Worm (Caenorhabditis elegans) whole organism, L4 larva: ENCODE results near the gene eas-1.

Experiments
- F10B5.3 ChIP-seq: sonication (generic microtip); optimal IDR thresholded peaks from 2 replicates; lab custom pipeline; 2016; ENCODE audit warnings: mild to moderate bottlenecking, missing genetic modification characterization, missing compliant biosample characterization
- F37D6.2 ChIP-seq: sonication (generic microtip); optimal IDR thresholded peaks from 2 replicates; lab custom pipeline; 2016; ENCODE audit warnings: mild to moderate bottlenecking, missing genetic modification characterization, missing compliant biosample characterization
- F49E8.2 ChIP-seq: sonication (generic microtip); optimal IDR thresholded peaks from 2 replicates; lab custom pipeline; 2016; ENCODE audit warnings: missing compliant biosample characterization, mild to moderate bottlenecking, missing genetic modification characterization, borderline replicate concordance
- Y5F2A.4 ChIP-seq: fragments of 200-800 bp; sonication (Bioruptor generic); optimal IDR thresholded peaks from 2 replicates; lab custom pipeline; 2018; ENCODE audit warnings: mild to moderate bottlenecking, missing genetic modification characterization, missing compliant biosample characterization
- aha-1 ChIP-seq: fragments of 150-350 bp; peaks from one replicate; lab custom pipeline; 2014; ENCODE audit warnings: missing biosample characterization, missing genetic modification characterization
- arid-1 ChIP-seq: fragments of 200-800 bp; sonication (Bioruptor generic); conservative IDR thresholded peaks from 2 replicates; pipeline ENCODE4 v1.3.6; 2022; ENCODE audit warnings: missing genetic modification reagents, missing genetic modification characterization, missing compliant biosample characterization
- attf-4 ChIP-seq: sonication (generic microtip); optimal IDR thresholded peaks from 3 replicates; lab custom pipeline; 2017; ENCODE audit warnings: missing biosample characterization, missing genetic modification characterization
- ceh-62 ChIP-seq: sonication (generic microtip); optimal IDR thresholded peaks from 2 replicates; lab custom pipeline; 2017; ENCODE audit warnings: missing biosample characterization, missing genetic modification characterization
- ceh-82 ChIP-seq: sonication (generic microtip); optimal IDR thresholded peaks from 2 replicates; lab custom pipeline; 2017; ENCODE audit warnings: missing biosample characterization, missing genetic modification characterization
- ces-1 ChIP-seq: fragments of 150-350 bp; sonication (generic microtip); optimal IDR thresholded peaks from 4 replicates; lab custom pipeline; 2014; ENCODE audit warnings: missing biosample characterization, missing genetic modification reagents, missing genetic modification characterization
- daf-12 ChIP-seq: fragments of 150-350 bp; optimal IDR thresholded peaks from 2 replicates; lab custom pipeline; 2014; ENCODE audit warnings: missing biosample characterization, missing genetic modification reagents, missing genetic modification characterization
- daf-8 ChIP-seq: fragments of 200-800 bp; sonication (Bioruptor generic); IDR thresholded peaks from 2 replicates; pipeline ENCODE4 v1.3.6; 2022; ENCODE audit warnings: missing genetic modification characterization, missing compliant biosample characterization
- dmd-6 ChIP-seq: fragments of 200-800 bp; sonication (Bioruptor generic); IDR thresholded peaks from 2 replicates; pipeline ENCODE4 v1.3.6; 2022; ENCODE audit warnings: missing genetic modification reagents, missing genetic modification characterization, missing compliant biosample characterization
- dpl-1 ChIP-seq: fragments of 150-350 bp; optimal IDR thresholded peaks from 2 replicates; lab custom pipeline; 2014; ENCODE audit warnings: missing biosample characterization, missing genetic modification reagents, missing genetic modification characterization
- dve-1 ChIP-seq: sonication (generic microtip); optimal IDR thresholded peaks from 2 replicates; lab custom pipeline; 2017; ENCODE audit warnings: antibody characterized with exemption, mild to moderate bottlenecking, missing genetic modification characterization, missing compliant biosample characterization; ENCODE audit not compliant: insufficient read depth
- hlh-11 ChIP-seq: fragments of 200-800 bp; sonication (Bioruptor generic); optimal IDR thresholded peaks from 2 replicates; lab custom pipeline; 2018; ENCODE audit warnings: mild to moderate bottlenecking, missing genetic modification characterization, missing compliant biosample characterization
- hmg-1.1 ChIP-seq: fragments of 200-800 bp; sonication (Bioruptor generic); IDR thresholded peaks from 2 replicates; pipeline ENCODE4 v1.3.6; 2022; ENCODE audit warnings: missing genetic modification reagents, missing genetic modification characterization, missing compliant biosample characterization
- jun-1 ChIP-seq: fragments of 150-350 bp; optimal IDR thresholded peaks from 2 replicates; lab custom pipeline; 2014; ENCODE audit warnings: missing biosample characterization, missing genetic modification reagents, missing genetic modification characterization
- lin-1 ChIP-seq: fragments of 200-800 bp; sonication (Bioruptor generic); IDR thresholded peaks from 2 replicates; pipeline ENCODE4 v1.3.6; 2022; ENCODE audit warnings: missing genetic modification reagents, missing genetic modification characterization, missing compliant biosample characterization
- lin-15B ChIP-seq: fragments of 150-350 bp; sonication (generic microtip); optimal IDR thresholded peaks from 3 replicates; lab custom pipeline; 2014; ENCODE audit warnings: missing biosample characterization, missing genetic modification characterization
- lin-38 ChIP-seq: fragments of 200-800 bp; sonication (Bioruptor generic); IDR thresholded peaks from 2 replicates; pipeline ENCODE4 v1.3.6; 2022; ENCODE audit warnings: missing genetic modification reagents, missing genetic modification characterization, missing compliant biosample characterization
- lir-3 ChIP-seq: sonication (generic microtip); optimal IDR thresholded peaks from 2 replicates; lab custom pipeline; 2016; ENCODE audit warnings: mild to moderate bottlenecking, missing genetic modification characterization, missing compliant biosample characterization
- lsy-2 ChIP-seq, 2 experiments: fragments of 150-350 bp in 1 of 2; sonication (generic microtip) in 1 of 2; optimal IDR thresholded peaks; 2 replicates each; lab custom pipeline; 2014 to 2017; ENCODE audit warnings: missing biosample characterization in 2 of 2, missing genetic modification characterization in 2 of 2
- madf-5 ChIP-seq, 2 experiments: fragments of 200-800 bp; sonication (Bioruptor generic); IDR thresholded peaks; 2 replicates each; pipeline ENCODE4 v1.3.6; 2022; ENCODE audit warnings: missing compliant biosample characterization in 2 of 2, missing genetic modification characterization in 2 of 2
- madf-9 ChIP-seq: fragments of 200-800 bp; sonication (Bioruptor generic); conservative IDR thresholded peaks from 2 replicates; pipeline ENCODE4 v1.3.6; 2022; ENCODE audit warnings: missing genetic modification reagents, missing genetic modification characterization, missing compliant biosample characterization
- mdt-29 ChIP-seq: fragments of 200-800 bp; sonication (Bioruptor generic); IDR thresholded peaks from 2 replicates; pipeline ENCODE4 v1.3.6; 2022; ENCODE audit warnings: missing genetic modification reagents, missing genetic modification characterization, missing compliant biosample characterization
- mes-2 ChIP-seq: sonication (generic microtip); optimal IDR thresholded peaks from 2 replicates; lab custom pipeline; 2016; ENCODE audit warnings: missing genotype, mild to moderate bottlenecking, missing genetic modification characterization, missing compliant biosample characterization; ENCODE audit not compliant: poor library complexity, severe bottlenecking
- mxl-2 ChIP-seq: fragments of 200-800 bp; sonication (Bioruptor generic); conservative IDR thresholded peaks from 2 replicates; pipeline ENCODE4 v1.3.6; 2022; ENCODE audit warnings: missing genetic modification reagents, missing genetic modification characterization, missing compliant biosample characterization
- nhr-10 ChIP-seq: fragments of 150-350 bp; optimal IDR thresholded peaks from 2 replicates; lab custom pipeline; 2014; ENCODE audit warnings: missing biosample characterization, missing genetic modification characterization
- nhr-102 ChIP-seq: sonication (generic microtip); optimal IDR thresholded peaks from 2 replicates; lab custom pipeline; 2016; ENCODE audit warnings: mild to moderate bottlenecking, missing genetic modification characterization, moderate library complexity, missing compliant biosample characterization
- nhr-237 ChIP-seq: sonication (generic microtip); optimal IDR thresholded peaks from 2 replicates; lab custom pipeline; 2017; ENCODE audit warnings: missing biosample characterization, missing genetic modification characterization
- nhr-25 ChIP-seq: sonication (generic microtip); optimal IDR thresholded peaks from 2 replicates; lab custom pipeline; 2017; ENCODE audit warnings: missing genetic modification characterization, mild to moderate bottlenecking, missing compliant biosample characterization, antibody characterized with exemption, moderate library complexity, borderline replicate concordance; ENCODE audit not compliant: insufficient read depth
- nhr-28 ChIP-seq: fragments of 150-350 bp; optimal IDR thresholded peaks from 2 replicates; lab custom pipeline; 2014; ENCODE audit warnings: missing biosample characterization, missing genetic modification characterization
- nhr-48 ChIP-seq: sonication (generic microtip); optimal IDR thresholded peaks from 2 replicates; lab custom pipeline; 2016; ENCODE audit warnings: mild to moderate bottlenecking, missing genetic modification characterization, missing compliant biosample characterization
- nhr-6 ChIP-seq: fragments of 150-350 bp; optimal IDR thresholded peaks from 2 replicates; lab custom pipeline; 2014; ENCODE audit warnings: missing biosample characterization, missing genetic modification characterization
- nhr-76 ChIP-seq: fragments of 150-350 bp; optimal IDR thresholded peaks from 2 replicates; lab custom pipeline; 2014; ENCODE audit warnings: missing biosample characterization, missing genetic modification characterization
- pha-4 ChIP-seq, 2 experiments: fragments of 150-350 bp in 1 of 2; fragments of 200-800 bp in 1 of 2; sonication (Bioruptor generic) in 1 of 2; IDR thresholded peaks in 1 of 2; optimal IDR thresholded peaks in 1 of 2; 2 replicates each; pipeline versions ENCODE4 v1.3.6 to Lab custom; 2014 to 2022; ENCODE audit warnings: missing genetic modification characterization in 2 of 2, missing genetic modification reagents in 2 of 2, missing biosample characterization in 1 of 2, missing compliant biosample characterization in 1 of 2
- php-3 ChIP-seq: fragments of 200-800 bp; sonication (Bioruptor generic); IDR thresholded peaks from 2 replicates; pipeline ENCODE4 v1.3.6; 2022; ENCODE audit warnings: missing genetic modification reagents, missing genetic modification characterization, missing compliant biosample characterization
- sdz-12 ChIP-seq: fragments of 200-800 bp; sonication (Bioruptor generic); optimal IDR thresholded peaks from 2 replicates; lab custom pipeline; 2018; ENCODE audit warnings: mild to moderate bottlenecking, missing genetic modification characterization, missing compliant biosample characterization
- set-16 ChIP-seq: fragments of 200-800 bp; sonication (Bioruptor generic); IDR thresholded peaks from 2 replicates; pipeline ENCODE4 v1.3.6; 2022; ENCODE audit warnings: missing genetic modification reagents, missing genetic modification characterization, missing compliant biosample characterization
- snpc-4 ChIP-seq: fragments of 150-350 bp; optimal IDR thresholded peaks from 2 replicates; lab custom pipeline; 2014; ENCODE audit warnings: missing biosample characterization, missing genetic modification characterization
- spr-1 ChIP-seq: sonication (generic microtip); optimal IDR thresholded peaks from 2 replicates; lab custom pipeline; 2016; ENCODE audit warnings: mild to moderate bottlenecking, missing genetic modification characterization, missing compliant biosample characterization
- unc-130 ChIP-seq: sonication (generic microtip); optimal IDR thresholded peaks from 2 replicates; lab custom pipeline; 2016; ENCODE audit warnings: missing genetic modification reagents, missing genetic modification characterization, missing compliant biosample characterization
- zfp-2 ChIP-seq: sonication (generic microtip); optimal IDR thresholded peaks from 2 replicates; lab custom pipeline; 2016; ENCODE audit warnings: mild to moderate bottlenecking, missing genetic modification characterization, missing compliant biosample characterization
- zfp-3 ChIP-seq: fragments of 200-800 bp; sonication (Bioruptor generic); conservative IDR thresholded peaks from 2 replicates; pipeline ENCODE4 v1.3.6; 2022; ENCODE audit warnings: missing genetic modification reagents, missing genetic modification characterization, missing compliant biosample characterization
- zip-11 ChIP-seq: fragments of 200-800 bp; sonication (Bioruptor generic); IDR thresholded peaks from 2 replicates; pipeline ENCODE4 v1.3.6; 2022; ENCODE audit warnings: missing genetic modification characterization, missing compliant biosample characterization

The eas-1 gene

DNA sequence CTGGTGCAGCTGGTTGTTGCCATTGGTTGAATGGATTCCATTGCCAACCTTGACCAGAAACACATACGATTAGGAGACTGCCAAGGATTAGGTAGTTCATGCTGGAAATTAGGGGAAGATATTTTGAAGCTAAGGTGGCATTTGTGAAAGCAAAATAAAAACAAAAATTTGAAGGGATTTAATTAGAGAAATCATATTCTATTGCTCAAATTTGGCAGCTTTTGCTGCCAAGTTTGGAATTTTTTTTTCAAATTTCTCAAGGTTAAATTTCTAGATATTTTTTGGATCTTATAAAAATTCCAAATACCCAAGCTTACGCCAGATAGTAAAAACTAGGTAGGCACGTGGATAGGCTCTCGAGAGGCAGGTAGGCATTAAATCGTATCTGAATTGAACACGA, 31.1 kb downstream of the eas-1 start, which contains the start of gene F26G1.5:
F26G1.5 (minus strand) TSS at position 101 of the 400 bp plus-strand sequence.
- TF ChIP-seq zip-11 (GFP tag; lab: Robert Waterston, UW) (no peak), lin-38 (no peak), nhr-237 (tag; lab: Kevin White, UChicago) (no peak), jun-1 (tag; lab: Kevin White, UChicago) (no peak), mdt-29 (GFP tag; lab: Robert Waterston, UW) (no peak), ceh-62 (tag; lab: Kevin White, UChicago) (no peak), set-16 (GFP tag; lab: Robert Waterston, UW) (no peak), F10B5.3 (tag; lab: Kevin White, UChicago) (no peak), Y5F2A.4 (no peak), php-3 (GFP tag; lab: Robert Waterston, UW) (no peak), madf-9 (GFP tag; lab: Robert Waterston, UW) (no peak), nhr-6 (no peak), daf-12 (tag; lab: Kevin White, UChicago) (no peak), zfp-3 (GFP tag; lab: Robert Waterston, UW) (no peak), lir-3 (tag; lab: Kevin White, UChicago) (no peak), attf-4 (tag; lab: Kevin White, UChicago) (no peak), nhr-76 (tag; lab: Kevin White, UChicago) (no peak), hmg-1.1 (GFP tag; lab: Robert Waterston, UW) (no peak), nhr-10 (no peak), mes-2 (tag; lab: Kevin White, UChicago) (no peak)

DNA sequence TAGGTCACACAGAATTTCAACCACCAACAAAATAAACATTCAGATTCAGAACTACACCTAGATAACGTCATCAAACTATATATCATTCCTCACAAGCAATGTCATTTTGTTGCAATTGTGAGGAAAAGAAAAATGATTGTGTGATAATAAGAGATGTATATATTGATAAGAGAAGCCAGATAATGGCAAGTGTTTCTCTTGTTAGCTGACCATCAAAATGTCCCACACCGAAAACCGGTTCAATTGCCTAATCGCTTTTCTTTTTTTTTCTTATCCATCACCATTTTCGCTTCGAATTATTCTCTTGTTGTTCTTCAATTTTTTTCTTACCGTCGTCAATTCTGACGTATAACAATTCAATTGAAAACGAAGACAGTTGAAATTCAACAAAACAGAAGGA, 32.2 kb downstream of the eas-1 start:
- TF ChIP-seq nhr-102 (tag; lab: Kevin White, UChicago) (no peak), php-3 (GFP tag; lab: Robert Waterston, UW) (no peak), madf-5 (GFP tag; IDR thresholded peaks at IDR 0.05; lab: Robert Waterston, UW) (no peak), dmd-6 (GFP tag; lab: Robert Waterston, UW) (no peak), nhr-6 (no peak), pha-4 (GFP tag; IDR thresholded peaks at IDR 0.05; lab: Robert Waterston, UW) (no peak), pha-4 (tag; optimal IDR thresholded peaks at IDR 0.05; lab: Kevin White, UChicago) (no peak), nhr-25 (tag; lab: Kevin White, UChicago) (peak; percentile 26), nhr-28 (tag; lab: Kevin White, UChicago) (peak; percentile 32), hmg-1.1 (GFP tag; lab: Robert Waterston, UW) (no peak), zfp-2 (tag; lab: Kevin White, UChicago) (no peak), mxl-2 (no peak), lin-15B (tag; lab: Kevin White, UChicago) (no peak), jun-1 (tag; lab: Kevin White, UChicago) (no peak), nhr-48 (tag; lab: Kevin White, UChicago) (peak; percentile 23), spr-1 (tag; lab: Kevin White, UChicago) (no peak), F37D6.2 (tag; lab: Kevin White, UChicago) (no peak), sdz-12 (GFP tag; lab: Kevin White, UChicago) (no peak), unc-130 (no peak), ces-1 (GFP tag; lab: Kevin White, UChicago) (no peak), arid-1 (GFP tag; lab: Robert Waterston, UW) (no peak), hlh-11 (tag; lab: Kevin White, UChicago) (peak; percentile 33), ceh-82 (tag; lab: Kevin White, UChicago) (no peak), snpc-4 (tag; lab: Kevin White, UChicago) (no peak), aha-1 (tag; lab: Kevin White, UChicago) (peak; percentile 47), F49E8.2 (tag; lab: Kevin White, UChicago) (no peak), dve-1 (peak; percentile 35), lin-1 (GFP tag; lab: Robert Waterston, UW) (no peak), daf-8 (GFP tag; lab: Robert Waterston, UW) (no peak), lsy-2 (tag; optimal IDR thresholded peaks at IDR 0.05; lab: Kevin White, UChicago) (no peak), zip-11 (GFP tag; lab: Robert Waterston, UW) (no peak), zfp-3 (GFP tag; lab: Robert Waterston, UW) (no peak), mes-2 (tag; lab: Kevin White, UChicago) (no peak), dpl-1 (GFP tag; lab: Kevin White, UChicago) (no peak)
